Fruit fly (Drosophila melanogaster) whole organism, embryonic: Measurements from ENCODE around the gene peng.

ENCODE experiments used
- Atf-2 ChIP-seq: fragments of 200-800 bp; sonication (Bioruptor generic); optimal IDR thresholded peaks from 2 replicates; lab custom pipeline; 2016; ENCODE audit warnings: missing biosample characterization, missing genetic modification characterization
- Atf3 ChIP-seq: fragments of 200-800 bp; sonication (Bioruptor generic); optimal IDR thresholded peaks from 3 replicates; lab custom pipeline; 2016; ENCODE audit warnings: missing biosample characterization, missing genetic modification characterization
- Awh ChIP-seq: fragments of 200-800 bp; sonication (Bioruptor generic); IDR thresholded peaks from 2 replicates; pipeline ENCODE4, ENCODE4 v1.3.6; 2022; ENCODE audit warnings: missing biosample characterization, missing genetic modification characterization
- CG10431 ChIP-seq: fragments of 200-800 bp; sonication (Bioruptor generic); optimal IDR thresholded peaks from 3 replicates; lab custom pipeline; 2018; ENCODE audit warnings: missing biosample characterization, mild to moderate bottlenecking, missing genetic modification characterization
- CG11247 ChIP-seq: fragments of 200-800 bp; sonication (Bioruptor generic); IDR thresholded peaks from 2 replicates; pipeline ENCODE4 v1.3.6; 2022; ENCODE audit warnings: missing biosample characterization, missing genetic modification characterization
- CG12744 ChIP-seq: fragments of 200-800 bp; sonication (Bioruptor generic); optimal IDR thresholded peaks from 2 replicates; lab custom pipeline; 2016; ENCODE audit warnings: missing biosample characterization, missing genetic modification characterization
- CG1602 ChIP-seq: fragments of 200-800 bp; sonication (Bioruptor generic); optimal IDR thresholded peaks from 3 replicates; lab custom pipeline; 2016; ENCODE audit warnings: missing biosample characterization, missing genetic modification characterization
- CG16815 ChIP-seq: fragments of 200-800 bp; sonication (Bioruptor generic); optimal IDR thresholded peaks from 3 replicates; lab custom pipeline; 2017; ENCODE audit warnings: missing biosample characterization, mild to moderate bottlenecking, missing genetic modification characterization
- CG17568 ChIP-seq: fragments of 200-800 bp; sonication (Bioruptor generic); optimal IDR thresholded peaks from 2 replicates; lab custom pipeline; 2018; ENCODE audit warnings: missing biosample characterization, mild to moderate bottlenecking, missing genetic modification characterization, moderate library complexity
- CG1792 ChIP-seq: fragments of 200-800 bp; sonication (Bioruptor generic); optimal IDR thresholded peaks from 2 replicates; lab custom pipeline; 2016; ENCODE audit warnings: missing biosample characterization, missing genetic modification characterization
- CG18599 ChIP-seq: fragments of 200-800 bp; sonication (Bioruptor generic); optimal IDR thresholded peaks from 3 replicates; lab custom pipeline; 2017; ENCODE audit warnings: missing biosample characterization, missing genetic modification characterization, mild to moderate bottlenecking, moderate library complexity, missing genetic modification reagents
- CG2116 ChIP-seq: fragments of 200-800 bp; sonication (Bioruptor generic); optimal IDR thresholded peaks from 3 replicates; lab custom pipeline; 2018; ENCODE audit warnings: missing biosample characterization, mild to moderate bottlenecking, missing genetic modification characterization
- CG30403 ChIP-seq: fragments of 200-800 bp; sonication (Bioruptor generic); optimal IDR thresholded peaks from 3 replicates; lab custom pipeline; 2016; ENCODE audit warnings: missing biosample characterization, missing genetic modification characterization
- CG32532 ChIP-seq: fragments of 200-800 bp; sonication (Bioruptor generic); IDR thresholded peaks from 2 replicates; pipeline ENCODE4 v1.3.6; 2022; ENCODE audit warnings: missing biosample characterization, missing genetic modification characterization
- CG6272 ChIP-seq: fragments of 200-800 bp; sonication (Bioruptor generic); IDR thresholded peaks from 2 replicates; pipeline ENCODE4 v1.3.6; 2022; ENCODE audit warnings: missing biosample characterization, missing genetic modification characterization
- CG6689 ChIP-seq: fragments of 200-800 bp; sonication (Bioruptor generic); IDR thresholded peaks from 2 replicates; pipeline ENCODE4 v1.3.6; 2022; ENCODE audit warnings: missing biosample characterization, missing genetic modification characterization
- CG8281 ChIP-seq: fragments of 200-800 bp; sonication (Bioruptor generic); optimal IDR thresholded peaks from 2 replicates; lab custom pipeline; 2018; ENCODE audit warnings: missing biosample characterization, mild to moderate bottlenecking, missing genetic modification characterization, moderate library complexity
- CG9437 ChIP-seq: fragments of 200-800 bp; sonication (Bioruptor generic); optimal IDR thresholded peaks from 2 replicates; lab custom pipeline; 2018; ENCODE audit warnings: missing biosample characterization, mild to moderate bottlenecking, missing genetic modification characterization
- CG9797 ChIP-seq: fragments of 200-800 bp; sonication (Bioruptor generic); optimal IDR thresholded peaks from 3 replicates; lab custom pipeline; 2018; ENCODE audit warnings: missing biosample characterization, mild to moderate bottlenecking, missing genetic modification characterization
- CHES-1-like ChIP-seq: fragments of 200-800 bp; sonication (Bioruptor generic); optimal IDR thresholded peaks from 2 replicates; lab custom pipeline; 2016; ENCODE audit warnings: missing biosample characterization, missing genetic modification characterization
- Dip3 ChIP-seq: fragments of 200-800 bp; sonication (Bioruptor generic); optimal IDR thresholded peaks from 3 replicates; lab custom pipeline; 2016; ENCODE audit warnings: missing biosample characterization, missing genetic modification characterization
- Drgx ChIP-seq: fragments of 200-800 bp; sonication (Bioruptor generic); IDR thresholded peaks from 2 replicates; pipeline ENCODE4 v1.3.6; 2022; ENCODE audit warnings: missing biosample characterization, missing genetic modification characterization
- Ets97D ChIP-seq: fragments of 200-800 bp; sonication (Bioruptor generic); optimal IDR thresholded peaks from 3 replicates; lab custom pipeline; 2016; ENCODE audit warnings: missing biosample characterization, missing genetic modification characterization
- Hmr ChIP-seq: fragments of 200-800 bp; sonication (Bioruptor generic); optimal IDR thresholded peaks from 3 replicates; lab custom pipeline; 2017; ENCODE audit warnings: mild to moderate bottlenecking, missing biosample characterization, missing genetic modification reagents, missing genetic modification characterization
- Myb ChIP-seq: fragments of 200-800 bp; sonication (Bioruptor generic); optimal IDR thresholded peaks from 2 replicates; lab custom pipeline; 2016; ENCODE audit warnings: missing biosample characterization, missing genetic modification characterization
- Tbp ChIP-seq: fragments of >200 bp; optimal IDR thresholded peaks from 2 replicates; lab custom pipeline; 2018; ENCODE audit warnings: missing biosample characterization, missing genetic modification characterization
- Xbp1 ChIP-seq: fragments of 200-800 bp; sonication (Bioruptor generic); optimal IDR thresholded peaks from 3 replicates; lab custom pipeline; 2016; ENCODE audit warnings: missing biosample characterization, mild to moderate bottlenecking, missing genetic modification characterization
- ac ChIP-seq: fragments of 200-800 bp; sonication (Bioruptor generic); optimal IDR thresholded peaks from 3 replicates; lab custom pipeline; 2017; ENCODE audit warnings: missing biosample characterization, mild to moderate bottlenecking, missing genetic modification characterization
- ash1 ChIP-seq: fragments of 200-800 bp; sonication (Bioruptor generic); optimal IDR thresholded peaks from 2 replicates; lab custom pipeline; 2018; ENCODE audit warnings: missing biosample characterization, mild to moderate bottlenecking, missing genetic modification characterization
- bab2 ChIP-seq: fragments of 200-800 bp; sonication (Bioruptor generic); optimal IDR thresholded peaks from 2 replicates; lab custom pipeline; 2016; ENCODE audit warnings: missing biosample characterization, missing genetic modification characterization
- br ChIP-seq: fragments of >200 bp; optimal IDR thresholded peaks from 2 replicates; lab custom pipeline; 2017
- cas ChIP-seq: fragments of 200-800 bp; sonication (Bioruptor generic); IDR thresholded peaks from 2 replicates; pipeline ENCODE4 v1.3.6; 2022; ENCODE audit warnings: missing biosample characterization, missing genetic modification characterization
- caup ChIP-seq: fragments of 200-800 bp; sonication (Bioruptor generic); optimal IDR thresholded peaks from 3 replicates; lab custom pipeline; 2017; ENCODE audit warnings: missing biosample characterization, mild to moderate bottlenecking, missing genetic modification characterization, moderate library complexity; ENCODE audit not compliant: severe bottlenecking
- chm ChIP-seq: fragments of 200-800 bp; sonication (Bioruptor generic); IDR thresholded peaks from 2 replicates; pipeline ENCODE4 v1.3.6; 2022; ENCODE audit warnings: missing biosample characterization, missing genetic modification characterization
- dysf ChIP-seq: fragments of 200-800 bp; sonication (Bioruptor generic); IDR thresholded peaks from 3 replicates; pipeline ENCODE4 v1.3.6; 2022; ENCODE audit warnings: missing biosample characterization, missing genetic modification characterization
- fru ChIP-seq: fragments of >200 bp; optimal IDR thresholded peaks from 2 replicates; lab custom pipeline; 2017
- hbn ChIP-seq: fragments of 200-800 bp; sonication (Bioruptor generic); IDR thresholded peaks from 2 replicates; pipeline ENCODE4 v1.3.6; 2022; ENCODE audit warnings: missing biosample characterization, missing genetic modification characterization; ENCODE audit not compliant: partially characterized antibody
- insv ChIP-seq, 2 experiments: fragments of 200-800 bp; sonication (Bioruptor generic); optimal IDR thresholded peaks; 3 replicates each; lab custom pipeline; 2016 to 2018; ENCODE audit warnings: missing biosample characterization in 2 of 2, missing genetic modification characterization in 2 of 2
- jing ChIP-seq: fragments of 200-800 bp; sonication (Bioruptor generic); optimal IDR thresholded peaks from 2 replicates; lab custom pipeline; 2018; ENCODE audit warnings: missing biosample characterization, mild to moderate bottlenecking, missing genetic modification characterization
- jumu ChIP-seq: fragments of 200-800 bp; sonication (Bioruptor generic); optimal IDR thresholded peaks from 3 replicates; lab custom pipeline; 2016; ENCODE audit warnings: missing biosample characterization, missing genetic modification characterization
- lov ChIP-seq, 2 experiments: fragments of 200-800 bp in 1 of 2; fragments of >200 bp in 1 of 2; sonication (Bioruptor generic) in 1 of 2; IDR thresholded peaks in 1 of 2; optimal IDR thresholded peaks in 1 of 2; 2 replicates in 1 of 2; 3 replicates in 1 of 2; pipeline versions ENCODE4 v1.3.6 to Lab custom; 2017 to 2022; ENCODE audit warnings: missing biosample characterization in 1 of 2, missing genetic modification characterization in 1 of 2
- maf-S ChIP-seq: fragments of 200-800 bp; sonication (Bioruptor generic); optimal IDR thresholded peaks from 2 replicates; lab custom pipeline; 2016; ENCODE audit warnings: missing biosample characterization, missing genetic modification characterization
- nerfin-1 ChIP-seq: fragments of 200-800 bp; sonication (Bioruptor generic); optimal IDR thresholded peaks from 3 replicates; lab custom pipeline; 2019; ENCODE audit warnings: missing biosample characterization, mild to moderate bottlenecking, missing genetic modification characterization, moderate library complexity
- odd ChIP-seq: fragments of 200-800 bp; sonication (Bioruptor generic); optimal IDR thresholded peaks from 2 replicates; lab custom pipeline; 2017; ENCODE audit warnings: missing biosample characterization, mild to moderate bottlenecking, missing genetic modification characterization
- ranshi ChIP-seq: fragments of 200-800 bp; sonication (Bioruptor generic); IDR thresholded peaks from 2 replicates; pipeline ENCODE4 v1.3.6; 2022; ENCODE audit warnings: missing biosample characterization, missing genetic modification characterization
- repo ChIP-seq: fragments of 200-800 bp; sonication (Bioruptor generic); optimal IDR thresholded peaks from 2 replicates; lab custom pipeline; 2016; ENCODE audit warnings: missing biosample characterization, missing genetic modification characterization
- scrt ChIP-seq: fragments of 200-800 bp; sonication (Bioruptor generic); optimal IDR thresholded peaks from 2 replicates; lab custom pipeline; 2018; ENCODE audit warnings: missing biosample characterization, mild to moderate bottlenecking, missing genetic modification characterization, moderate library complexity
- sisA ChIP-seq: fragments of 200-800 bp; sonication (Bioruptor generic); IDR thresholded peaks from 2 replicates; pipeline ENCODE4 v1.3.6; 2022; ENCODE audit warnings: missing biosample characterization, missing genetic modification characterization
- sob ChIP-seq: fragments of 200-800 bp; sonication (Bioruptor generic); IDR thresholded peaks from 2 replicates; pipeline ENCODE4 v1.3.6; 2022; ENCODE audit warnings: missing biosample characterization, missing genetic modification characterization
- wek ChIP-seq: fragments of 200-800 bp; sonication (Bioruptor generic); optimal IDR thresholded peaks from 3 replicates; lab custom pipeline; 2018; ENCODE audit warnings: missing biosample characterization, mild to moderate bottlenecking, missing genetic modification characterization, moderate library complexity
- yki ChIP-seq: fragments of >200 bp; optimal IDR thresholded peaks from 3 replicates; lab custom pipeline; 2018
- zfh1 ChIP-seq: fragments of 200-800 bp; sonication (Bioruptor generic); IDR thresholded peaks from 3 replicates; pipeline ENCODE4 v1.3.6; 2022; ENCODE audit warnings: missing biosample characterization, missing genetic modification characterization
- zfh2 ChIP-seq: fragments of 200-800 bp; sonication (Bioruptor generic); optimal IDR thresholded peaks from 2 replicates; lab custom pipeline; 2016; ENCODE audit warnings: missing biosample characterization, missing genetic modification characterization

Gene peng

dm6 chrX:21375595-21376047 is 26.0 kb upstream of the peng start (continued):
- TF ChIP-seq dysf (GFP tag; lab: Robert Waterston, UW) = peak; percentile 40; the same call in 1 of the 3 replicates
- TF ChIP-seq lov (optimal IDR thresholded peaks at IDR 0.05; lab: Kevin White, UChicago) = no peak
- TF ChIP-seq lov (GFP tag; IDR thresholded peaks at IDR 0.05; lab: Robert Waterston, UW) = no peak
- no peak for TF ChIP-seq bab2
- TF ChIP-seq CG17568 (GFP tag; lab: Kevin White, UChicago) = no peak
- no peak for TF ChIP-seq zfh1 (GFP tag; lab: Robert Waterston, UW)
- no peak for TF ChIP-seq cas (GFP tag; lab: Robert Waterston, UW)
- TF ChIP-seq Drgx (GFP tag; lab: Robert Waterston, UW) = peak; percentile 36; the same call in 1 of the 2 replicates
- TF ChIP-seq zfh2 (GFP tag; lab: Kevin White, UChicago) = no peak
- no peak for TF ChIP-seq CG16815 (GFP tag; lab: Kevin White, UChicago)
- TF ChIP-seq Atf3 (GFP tag; lab: Kevin White, UChicago) = no peak
- no peak for TF ChIP-seq Myb (GFP tag; lab: Kevin White, UChicago)
- no peak for TF ChIP-seq CG8281
- TF ChIP-seq ranshi = 0 out of 2 replicates have a peak, but pooled peaks have one; percentile 12
- peak; percentile 59 for TF ChIP-seq CG32532 (GFP tag; lab: Robert Waterston, UW)
- TF ChIP-seq Atf-2 (GFP tag; lab: Kevin White, UChicago) = no peak
- no peak for TF ChIP-seq jing (GFP tag; lab: Kevin White, UChicago)
- no peak for TF ChIP-seq Tbp (GFP tag; lab: Kevin White, UChicago)
- TF ChIP-seq odd (GFP tag; lab: Kevin White, UChicago) = peak; percentile 18
- TF ChIP-seq CG18599 = peak; percentile 70
- no peak for TF ChIP-seq Awh
- TF ChIP-seq yki (lab: Kevin White, UChicago) = no peak
- no peak for TF ChIP-seq CG1792 (GFP tag; lab: Kevin White, UChicago)
- TF ChIP-seq insv (GFP tag; optimal IDR thresholded peaks at IDR 0.05; lab: Kevin White, UChicago) = no peak
- TF ChIP-seq ash1 = no peak
- no peak for TF ChIP-seq sob (GFP tag; lab: Robert Waterston, UW)
- TF ChIP-seq jumu (GFP tag; lab: Kevin White, UChicago) = no peak
- TF ChIP-seq CG12744 (GFP tag; lab: Kevin White, UChicago) = no peak
- no peak for TF ChIP-seq Dip3 (GFP tag; lab: Kevin White, UChicago)
- TF ChIP-seq CG9797 (GFP tag; lab: Kevin White, UChicago) = no peak
- no peak for TF ChIP-seq ac
- peak; percentile 28 for TF ChIP-seq Xbp1 (GFP tag; lab: Kevin White, UChicago)
- TF ChIP-seq CG2116 (GFP tag; lab: Kevin White, UChicago) = no peak
- TF ChIP-seq Ets97D (GFP tag; lab: Kevin White, UChicago) = no peak
- peak; percentile 2 for TF ChIP-seq scrt
- TF ChIP-seq Hmr (GFP tag; lab: Kevin White, UChicago) = peak; percentile 60
- TF ChIP-seq caup (GFP tag; lab: Kevin White, UChicago) = peak; percentile 48
- no peak for TF ChIP-seq maf-S (GFP tag; lab: Kevin White, UChicago)
- TF ChIP-seq chm (GFP tag; lab: Robert Waterston, UW) = no peak
- TF ChIP-seq hbn (GFP tag; lab: Robert Waterston, UW) = no peak
- no peak for TF ChIP-seq nerfin-1
- no peak for TF ChIP-seq repo
- TF ChIP-seq CG6272 (GFP tag; lab: Robert Waterston, UW) = no peak
- TF ChIP-seq CG30403 (GFP tag; lab: Kevin White, UChicago) = peak; percentile 44
- no peak for TF ChIP-seq sisA
- no peak for TF ChIP-seq CHES-1-like (GFP tag; lab: Kevin White, UChicago)
- peak; percentile 43; the same call in 1 of the 2 replicates for TF ChIP-seq CG6689 (GFP tag; lab: Robert Waterston, UW)
- TF ChIP-seq br = no peak
- TF ChIP-seq CG1602 (GFP tag; lab: Kevin White, UChicago) = no peak
- no peak for TF ChIP-seq CG10431 (GFP tag; lab: Kevin White, UChicago)
- no peak for TF ChIP-seq CG11247
- peak; percentile 28 for TF ChIP-seq CG9437 (GFP tag; lab: Kevin White, UChicago)
- TF ChIP-seq fru (lab: Kevin White, UChicago) = no peak
- no peak for TF ChIP-seq wek
